Worm (Caenorhabditis elegans) whole organism, L1 larva: ENCODE results near the gene rps-28.

Experiments used
- C04F5.9 ChIP-seq: sonication (generic microtip); optimal IDR thresholded peaks from 2 replicates; lab custom pipeline; 2016; ENCODE audit warnings: missing genetic modification characterization, missing compliant biosample characterization
- C34B4.2 ChIP-seq: sonication (generic microtip); optimal IDR thresholded peaks from 2 replicates; lab custom pipeline; 2017; ENCODE audit warnings: mild to moderate bottlenecking, missing genetic modification characterization, missing compliant biosample characterization
- F16B12.6 ChIP-seq: fragments of 150-350 bp; optimal IDR thresholded peaks from 2 replicates; lab custom pipeline; 2014; ENCODE audit warnings: missing biosample characterization, missing genetic modification characterization
- Y116A8C.19 ChIP-seq: sonication (generic microtip); optimal IDR thresholded peaks from 2 replicates; lab custom pipeline; 2016; ENCODE audit warnings: missing compliant biosample characterization, missing genetic modification characterization, borderline replicate concordance
- alr-1 ChIP-seq: fragments of 200-800 bp; sonication (Bioruptor generic); optimal IDR thresholded peaks from 2 replicates; lab custom pipeline; 2018; ENCODE audit warnings: borderline replicate concordance, mild to moderate bottlenecking, missing genetic modification characterization, missing compliant biosample characterization
- aly-2 ChIP-seq: fragments of 150-350 bp; optimal IDR thresholded peaks from 2 replicates; lab custom pipeline; 2014; ENCODE audit warnings: missing biosample characterization, missing genetic modification characterization
- blmp-1 ChIP-seq: fragments of 150-350 bp; optimal IDR thresholded peaks from 2 replicates; lab custom pipeline; 2014; ENCODE audit warnings: missing biosample characterization, missing genetic modification characterization
- ceh-82 ChIP-seq, 3 experiments: fragments of 150-350 bp in 1 of 3; sonication (generic microtip) in 2 of 3; optimal IDR thresholded peaks; 2 replicates each; lab custom pipeline; 2014 to 2017; ENCODE audit warnings: missing biosample characterization in 3 of 3, missing genetic modification characterization in 3 of 3
- dpl-1 ChIP-seq, 3 experiments: fragments of 150-350 bp in 2 of 3; sonication (generic microtip) in 1 of 3; optimal IDR thresholded peaks; 2 replicates each; lab custom pipeline; 2014 to 2017; ENCODE audit warnings: missing biosample characterization in 3 of 3, missing genetic modification characterization in 3 of 3, missing genetic modification reagents in 3 of 3
- efl-1 ChIP-seq, 4 experiments: fragments of 150-350 bp; optimal IDR thresholded peaks in 3 of 4; peaks in 1 of 4; 1 replicate in 1 of 4; 2 replicates in 3 of 4; lab custom pipeline; 2014; ENCODE audit warnings: missing biosample characterization in 2 of 4, missing genetic modification characterization in 2 of 4, missing genetic modification reagents in 2 of 4
- efl-3 ChIP-seq: fragments of 200-800 bp; sonication (Bioruptor generic); optimal IDR thresholded peaks from 2 replicates; lab custom pipeline; 2018; ENCODE audit warnings: mild to moderate bottlenecking, missing genetic modification characterization, missing compliant biosample characterization
- egl-13 ChIP-seq: sonication (generic microtip); optimal IDR thresholded peaks from 2 replicates; lab custom pipeline; 2016; ENCODE audit warnings: missing genotype, missing genetic modification reagents, missing genetic modification characterization, missing compliant biosample characterization
- egl-27 ChIP-seq, 2 experiments: fragments of 150-350 bp in 1 of 2; sonication (generic microtip); optimal IDR thresholded peaks; 3 replicates each; lab custom pipeline; 2017 to 2018; ENCODE audit warnings: missing biosample characterization in 2 of 2, missing genetic modification characterization in 2 of 2, missing genetic modification reagents in 2 of 2
- elt-2 ChIP-seq: sonication (generic microtip); optimal IDR thresholded peaks from 2 replicates; lab custom pipeline; 2016; ENCODE audit warnings: missing genetic modification characterization, mild to moderate bottlenecking, inconsistent platforms, missing compliant biosample characterization, missing genetic modification reagents
- elt-3 ChIP-seq, 6 experiments: fragments of 150-350 bp in 1 of 6; sonication (generic microtip); optimal IDR thresholded peaks; 2 replicates each; lab custom pipeline; 2017 to 2018; ENCODE audit warnings: missing biosample characterization in 6 of 6, missing genetic modification characterization in 6 of 6, inconsistent platforms in 1 of 6
- ets-5 ChIP-seq: fragments of 200-800 bp; sonication (Bioruptor generic); IDR thresholded peaks from 2 replicates; pipeline ENCODE4 v1.3.6; 2022; ENCODE audit warnings: missing genetic modification characterization, missing compliant biosample characterization
- fos-1 ChIP-seq: fragments of 150-350 bp; optimal IDR thresholded peaks from 2 replicates; lab custom pipeline; 2014; ENCODE audit warnings: missing biosample characterization, missing genetic modification characterization
- hlh-17 ChIP-seq: fragments of 200-800 bp; sonication (Bioruptor generic); optimal IDR thresholded peaks from 2 replicates; lab custom pipeline; 2018; ENCODE audit warnings: missing genetic modification characterization, mild to moderate bottlenecking, missing compliant biosample characterization, moderate library complexity, borderline replicate concordance
- hlh-4 ChIP-seq: sonication (generic microtip); optimal IDR thresholded peaks from 2 replicates; lab custom pipeline; 2016; ENCODE audit warnings: mild to moderate bottlenecking, missing genetic modification characterization, missing compliant biosample characterization
- isw-1 ChIP-seq: fragments of 200-800 bp; sonication (Bioruptor generic); IDR thresholded peaks from 2 replicates; pipeline ENCODE4 v1.3.6; 2022; ENCODE audit warnings: missing genetic modification characterization, missing compliant biosample characterization
- jun-1 ChIP-seq: fragments of 150-350 bp; optimal IDR thresholded peaks from 2 replicates; lab custom pipeline; 2014; ENCODE audit warnings: missing biosample characterization, missing genetic modification reagents, missing genetic modification characterization
- lin-14 ChIP-seq: fragments of 200-800 bp; sonication (Bioruptor generic); optimal IDR thresholded peaks from 2 replicates; lab custom pipeline; 2018; ENCODE audit warnings: mild to moderate bottlenecking, missing genetic modification characterization, moderate library complexity, missing compliant biosample characterization
- lin-15B ChIP-seq: fragments of 150-350 bp; sonication (generic microtip); optimal IDR thresholded peaks from 3 replicates; lab custom pipeline; 2014; ENCODE audit warnings: missing biosample characterization, missing genetic modification characterization
- lin-35 ChIP-seq, 2 experiments: fragments of 150-350 bp; optimal IDR thresholded peaks; 2 replicates each; lab custom pipeline; 2014; ENCODE audit warnings: missing biosample characterization in 2 of 2, missing genetic modification characterization in 2 of 2, missing genetic modification reagents in 2 of 2
- lin-39 ChIP-seq: fragments of 150-350 bp; optimal IDR thresholded peaks from 2 replicates; lab custom pipeline; 2014; ENCODE audit warnings: missing biosample characterization, missing genetic modification reagents, missing genetic modification characterization
- lir-3 ChIP-seq: sonication (generic microtip); optimal IDR thresholded peaks from 2 replicates; lab custom pipeline; 2016; ENCODE audit warnings: mild to moderate bottlenecking, missing genetic modification characterization, moderate library complexity, missing compliant biosample characterization; ENCODE audit not compliant: poor library complexity
- lsy-2 ChIP-seq, 2 experiments: fragments of 150-350 bp; optimal IDR thresholded peaks; 2 replicates each; lab custom pipeline; 2014; ENCODE audit warnings: missing biosample characterization in 2 of 2, missing genetic modification characterization in 2 of 2
- mab-9 ChIP-seq: fragments of 200-800 bp; sonication (Bioruptor generic); IDR thresholded peaks from 2 replicates; pipeline ENCODE4 v1.3.6; 2022; ENCODE audit warnings: missing genetic modification reagents, missing genetic modification characterization, missing compliant biosample characterization
- mdl-1 ChIP-seq, 2 experiments: fragments of 150-350 bp; optimal IDR thresholded peaks; 2 replicates each; lab custom pipeline; 2014 to 2017; ENCODE audit warnings: missing biosample characterization in 2 of 2, missing genetic modification characterization in 2 of 2, inconsistent platforms in 1 of 2
- mep-1 ChIP-seq: fragments of 150-350 bp; optimal IDR thresholded peaks from 2 replicates; lab custom pipeline; 2014; ENCODE audit warnings: missing biosample characterization, missing genetic modification characterization
- nhr-19 ChIP-seq: fragments of 200-800 bp; sonication (Bioruptor generic); conservative IDR thresholded peaks from 2 replicates; pipeline ENCODE4 v1.3.6; 2022; ENCODE audit warnings: missing genetic modification characterization, missing compliant biosample characterization
- nhr-237 ChIP-seq: fragments of 150-350 bp; optimal IDR thresholded peaks from 2 replicates; lab custom pipeline; 2014; ENCODE audit warnings: missing biosample characterization, missing genetic modification characterization
- nhr-28 ChIP-seq: fragments of 150-350 bp; optimal IDR thresholded peaks from 2 replicates; lab custom pipeline; 2014; ENCODE audit warnings: missing biosample characterization, missing genetic modification characterization
- nhr-47 ChIP-seq: sonication (generic microtip); optimal IDR thresholded peaks from 2 replicates; lab custom pipeline; 2016; ENCODE audit warnings: mild to moderate bottlenecking, missing genetic modification characterization, moderate library complexity, missing compliant biosample characterization
- nhr-76 ChIP-seq: sonication (generic microtip); optimal IDR thresholded peaks from 2 replicates; lab custom pipeline; 2017; ENCODE audit warnings: missing biosample characterization, missing genetic modification characterization
- nhr-84 ChIP-seq: sonication (generic microtip); optimal IDR thresholded peaks from 2 replicates; lab custom pipeline; 2017; ENCODE audit warnings: missing biosample characterization, missing genetic modification characterization
- nhr-85 ChIP-seq: sonication (generic microtip); peaks from one replicate; lab custom pipeline; 2016; ENCODE audit warnings: missing genetic modification characterization, inconsistent platforms, missing compliant biosample characterization
- pqm-1 ChIP-seq: sonication (generic microtip); optimal IDR thresholded peaks from 3 replicates; lab custom pipeline; 2017; ENCODE audit warnings: missing biosample characterization, missing genetic modification characterization
- sup-37 ChIP-seq: fragments of 200-800 bp; sonication (Bioruptor generic); optimal IDR thresholded peaks from 2 replicates; lab custom pipeline; 2018; ENCODE audit warnings: mild to moderate bottlenecking, missing genetic modification characterization, missing compliant biosample characterization
- unc-130 ChIP-seq: fragments of 150-350 bp; optimal IDR thresholded peaks from 2 replicates; lab custom pipeline; 2017; ENCODE audit warnings: missing biosample characterization, missing genetic modification characterization, inconsistent platforms
- unc-30 ChIP-seq: sonication (generic microtip); optimal IDR thresholded peaks from 2 replicates; lab custom pipeline; 2017; ENCODE audit warnings: missing biosample characterization, missing genetic modification characterization
- unc-62 ChIP-seq: fragments of 150-350 bp; optimal IDR thresholded peaks from 2 replicates; lab custom pipeline; 2014; ENCODE audit warnings: missing biosample characterization, missing genetic modification reagents, missing genetic modification characterization
- unc-86 ChIP-seq: sonication (generic microtip); optimal IDR thresholded peaks from 2 replicates; lab custom pipeline; 2016; ENCODE audit warnings: missing genetic modification characterization, missing compliant biosample characterization
- vab-15 ChIP-seq: sonication (generic microtip); optimal IDR thresholded peaks from 2 replicates; lab custom pipeline; 2017; ENCODE audit warnings: missing genotype, mild to moderate bottlenecking, missing genetic modification characterization, missing compliant biosample characterization
- xbp-1 ChIP-seq: sonication (generic microtip); optimal IDR thresholded peaks from 2 replicates; lab custom pipeline; 2016; ENCODE audit warnings: missing genetic modification characterization, missing compliant biosample characterization
- zag-1 ChIP-seq: fragments of 150-350 bp; optimal IDR thresholded peaks from 2 replicates; lab custom pipeline; 2014; ENCODE audit warnings: missing biosample characterization, missing genetic modification characterization
- zip-4 ChIP-seq: fragments of 200-800 bp; sonication (Bioruptor generic); optimal IDR thresholded peaks from 2 replicates; lab custom pipeline; 2018; ENCODE audit warnings: mild to moderate bottlenecking, missing genetic modification characterization, moderate library complexity, missing compliant biosample characterization

The rps-28 gene

DNA sequence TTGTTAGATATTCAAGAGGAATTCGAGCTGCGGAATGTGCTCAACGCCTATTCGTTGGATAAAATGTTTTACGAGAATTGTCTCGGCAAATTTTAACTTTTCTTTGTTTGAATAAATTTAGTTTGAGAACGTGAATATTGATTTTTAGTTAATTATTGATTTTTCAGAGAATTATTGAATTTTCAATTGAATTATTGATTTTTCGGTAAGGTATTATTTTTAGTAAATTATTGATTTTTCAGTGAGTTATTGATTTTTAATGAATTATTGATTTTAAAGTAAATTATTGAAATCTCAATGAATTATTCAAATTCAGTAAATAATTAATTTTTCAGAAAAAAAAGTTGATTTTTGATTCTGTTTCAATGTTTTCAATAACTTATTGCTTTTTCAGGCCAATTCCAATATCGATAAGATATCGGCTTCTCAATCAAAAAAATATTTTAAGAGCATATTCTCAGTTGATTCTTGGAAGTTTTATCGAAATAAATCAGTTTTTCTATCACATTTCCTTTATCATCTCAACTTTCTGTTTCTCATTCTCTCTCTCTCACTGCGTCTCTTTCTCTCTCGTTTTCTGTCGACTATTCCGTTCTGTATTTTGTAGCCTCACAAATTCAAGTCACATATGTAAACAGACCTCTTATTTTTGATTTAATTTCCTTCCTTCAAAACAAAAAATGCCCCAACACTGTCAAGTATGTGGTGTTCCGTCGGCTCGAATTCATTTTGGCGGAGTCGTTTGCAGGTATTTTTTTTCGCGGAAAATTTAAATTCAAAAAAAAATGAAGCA lies 39.8 kb upstream of the rps-28 start, which contains the start of gene nhr-92:
TSS of gene nhr-92 (plus strand) at position 576 of the 793 bp plus-strand sequence.
- TF ChIP-seq lin-35 (GFP tag; optimal IDR thresholded peaks at IDR 0.05; lab: Kevin White, UChicago) (peak in 1 of 2 experiments; percentile 33), lir-3 (no peak), nhr-85 (tag; lab: Kevin White, UChicago) (no peak), nhr-47 (tag; lab: Kevin White, UChicago) (no peak), mdl-1 (tag; optimal IDR thresholded peaks at IDR 0.05; lab: Kevin White, UChicago) (no peak), efl-1 (optimal IDR thresholded peaks at IDR 0.05; lab: Kevin White, UChicago) (no peak), efl-1 (GFP tag; optimal IDR thresholded peaks at IDR 0.05 in 1 of 2; lab: Kevin White, UChicago) (peak in 1 of 2 experiments; percentile 62), blmp-1 (tag; lab: Kevin White, UChicago) (peak; percentile 57)

DNA sequence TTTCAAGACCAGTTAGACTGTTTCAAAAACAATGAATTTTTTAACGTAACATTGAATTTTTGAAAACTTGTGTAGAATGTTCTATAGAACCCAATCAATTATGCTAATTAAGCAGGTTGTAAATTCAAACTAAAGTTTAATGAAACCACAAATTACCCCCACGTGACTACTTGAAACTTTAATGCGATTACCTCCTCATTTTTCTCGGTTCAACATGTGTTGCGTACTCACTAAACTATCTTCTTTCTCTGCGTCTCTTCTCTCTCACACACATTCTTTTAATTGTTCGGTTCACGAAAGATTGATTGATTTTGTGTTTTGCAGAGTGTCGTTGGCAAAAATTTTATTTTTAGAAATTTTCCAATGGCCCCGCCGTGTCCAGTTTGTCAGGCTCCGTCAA lies 35.8 kb upstream of the rps-28 start, which contains the start of gene nhr-87:
TSS of gene nhr-87 (plus strand) at position 318 of the 400 bp plus-strand sequence.
- peak; percentile 58 for TF ChIP-seq nhr-47 (tag; lab: Kevin White, UChicago)
- no peak for TF ChIP-seq nhr-76 (tag; lab: Kevin White, UChicago)
- TF ChIP-seq unc-62, result no peak
- peak; percentile 59 for TF ChIP-seq unc-130 (tag; lab: Kevin White, UChicago)
- peak; percentile 92 for TF ChIP-seq lin-14 (GFP tag; lab: Kevin White, UChicago)
- TF ChIP-seq nhr-28 (tag; lab: Kevin White, UChicago), result no peak
- TF ChIP-seq alr-1 (tag; lab: Kevin White, UChicago), result no peak
- no peak for TF ChIP-seq zip-4
- no peak for TF ChIP-seq unc-30 (tag; lab: Kevin White, UChicago)
- no peak for TF ChIP-seq fos-1 (tag; lab: Kevin White, UChicago)
- no peak for TF ChIP-seq ceh-82 (tag; optimal IDR thresholded peaks at IDR 0.05; lab: Kevin White, UChicago)
- peak; percentile 18 to 44 for TF ChIP-seq efl-1 (optimal IDR thresholded peaks at IDR 0.05; lab: Kevin White, UChicago)
- TF ChIP-seq efl-1 (GFP tag; optimal IDR thresholded peaks at IDR 0.05 in 1 of 2; lab: Kevin White, UChicago), result peak; percentile 21 to 83
- TF ChIP-seq aly-2 (tag; lab: Kevin White, UChicago), result no peak
- no peak for TF ChIP-seq C34B4.2 (tag; lab: Kevin White, UChicago)
- TF ChIP-seq C04F5.9 (tag; lab: Kevin White, UChicago), result no peak
- no peak for TF ChIP-seq zag-1 (tag; lab: Kevin White, UChicago)
- peak; percentile 52 for TF ChIP-seq lir-3
- TF ChIP-seq nhr-237 (tag; lab: Kevin White, UChicago), result no peak
- no peak for TF ChIP-seq jun-1 (tag; lab: Kevin White, UChicago)
- TF ChIP-seq egl-13 (tag; lab: Kevin White, UChicago), result no peak
- peak; percentile 88 for TF ChIP-seq vab-15 (tag; lab: Kevin White, UChicago)
- TF ChIP-seq hlh-17 (GFP tag; lab: Kevin White, UChicago), result no peak
- no peak for TF ChIP-seq mab-9 (GFP tag; lab: Robert Waterston, UW)
- peak in 2 of 6 experiments; percentile 17 to 28 for TF ChIP-seq elt-3 (tag; optimal IDR thresholded peaks at IDR 0.05; lab: Kevin White, UChicago)
- TF ChIP-seq Y116A8C.19 (tag; lab: Kevin White, UChicago), result no peak
- TF ChIP-seq ets-5 (GFP tag; lab: Robert Waterston, UW), result no peak
- peak in 1 of 2 experiments; percentile 66 for TF ChIP-seq mdl-1 (tag; optimal IDR thresholded peaks at IDR 0.05; lab: Kevin White, UChicago)
- no peak for TF ChIP-seq isw-1
- TF ChIP-seq lin-35 (GFP tag; optimal IDR thresholded peaks at IDR 0.05; lab: Kevin White, UChicago), result peak; percentile 36 to 68
- no peak for TF ChIP-seq F16B12.6
- no peak for TF ChIP-seq sup-37 (GFP tag; lab: Kevin White, UChicago)
- TF ChIP-seq nhr-19 (GFP tag; lab: Robert Waterston, UW), result peak; percentile 81
- no peak for TF ChIP-seq hlh-4 (tag; lab: Kevin White, UChicago)
- no peak for TF ChIP-seq pqm-1 (tag; lab: Kevin White, UChicago)
- TF ChIP-seq lin-15B, result no peak
- TF ChIP-seq egl-27 (tag; optimal IDR thresholded peaks at IDR 0.05; lab: Kevin White, UChicago), result no peak
- TF ChIP-seq lin-39 (tag; lab: Kevin White, UChicago), result peak; percentile 89
- no peak for TF ChIP-seq unc-86
- TF ChIP-seq elt-2 (tag; lab: Kevin White, UChicago), result no peak
- TF ChIP-seq dpl-1 (GFP tag; optimal IDR thresholded peaks at IDR 0.05; lab: Kevin White, UChicago), result peak in 2 of 3 experiments; percentile 23 to 33
- TF ChIP-seq lsy-2 (tag; optimal IDR thresholded peaks at IDR 0.05; lab: Kevin White, UChicago), result peak; percentile 63 to 66
- peak; percentile 82 for TF ChIP-seq mep-1
- TF ChIP-seq efl-3 (GFP tag; lab: Kevin White, UChicago), result no peak
- no peak for TF ChIP-seq nhr-84
- peak; percentile 38 for TF ChIP-seq xbp-1
